Fruit fly (Drosophila melanogaster): ENCODE data around the gene CG2772.

- TF ChIP-seq svp (GFP tag) (peak; percentile 55), ss (GFP tag; optimal IDR thresholded peaks at IDR 0.05) (no peak), fd85E (GFP tag; optimal IDR thresholded peaks at IDR 0.05) (no peak), CG8632 (GFP tag; optimal IDR thresholded peaks at IDR 0.05) (no peak)
Observed at dm6 chr2L:3480443-3480839, 34.6 kb downstream of the CG2772 start.
